Fruit fly (Drosophila melanogaster): ENCODE data around the gene CG14322.

DNA sequence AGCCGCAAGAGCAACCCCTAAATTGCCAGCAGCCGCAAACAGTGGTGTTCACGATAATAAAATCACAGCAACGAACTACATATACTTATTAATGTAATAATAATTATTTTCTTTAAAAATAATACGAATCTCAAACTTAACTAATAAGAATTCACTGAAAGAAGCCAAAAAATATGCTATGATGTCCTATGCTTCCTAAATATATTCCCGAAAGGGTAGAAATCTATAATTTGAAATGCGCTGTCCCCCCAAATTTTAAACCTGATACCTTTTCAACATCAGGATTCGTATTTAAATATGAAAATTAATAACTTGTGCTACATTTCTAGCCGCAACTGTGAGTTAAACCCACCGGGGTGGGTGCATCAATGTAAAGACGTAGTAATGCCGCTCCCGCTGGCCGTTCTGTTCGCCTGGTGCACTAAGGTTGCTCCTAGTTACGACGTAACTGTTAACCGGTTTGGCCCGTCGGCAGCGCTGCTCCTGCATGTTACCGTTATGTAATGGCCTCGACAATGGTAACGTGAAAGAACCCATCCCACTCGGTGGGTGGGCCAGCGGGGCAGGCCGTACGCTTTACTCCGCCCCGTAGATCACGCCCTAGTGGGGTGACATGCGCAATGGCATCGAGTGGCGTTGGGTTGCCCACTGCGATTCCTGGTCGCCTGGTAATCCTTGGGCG, 43.1 kb upstream of the CG14322 start:
- TF ChIP-seq Dll (optimal IDR thresholded peaks at IDR 0.05) (no peak), pan (optimal IDR thresholded peaks at IDR 0.05) (no peak), usp (GFP tag; optimal IDR thresholded peaks at IDR 0.05) (no peak), CG8478 (optimal IDR thresholded peaks at IDR 0.05) (no peak)

All from whole organism.